Worm (Caenorhabditis elegans) whole organism, L4 larva: ENCODE measurements around the gene ucp-4.
A peak's percentile ranks its signal among the peaks of the same experiment; 100 is the strongest.

Source experiments
- F26F4.8 ChIP-seq: fragments of 200-800 bp; sonication (Bioruptor generic); conservative IDR thresholded peaks from 2 replicates; pipeline ENCODE4 v1.3.6; 2022; ENCODE audit warnings: missing genetic modification characterization, missing compliant biosample characterization
- F37D6.2 ChIP-seq: sonication (generic microtip); optimal IDR thresholded peaks from 2 replicates; lab custom pipeline; 2016; ENCODE audit warnings: mild to moderate bottlenecking, missing genetic modification characterization, missing compliant biosample characterization
- F49E8.2 ChIP-seq: sonication (generic microtip); optimal IDR thresholded peaks from 2 replicates; lab custom pipeline; 2016; ENCODE audit warnings: missing compliant biosample characterization, mild to moderate bottlenecking, missing genetic modification characterization, borderline replicate concordance
- T20F7.1 ChIP-seq: fragments of 200-800 bp; sonication (Bioruptor generic); optimal IDR thresholded peaks from 2 replicates; lab custom pipeline; 2018; ENCODE audit warnings: mild to moderate bottlenecking, missing genetic modification characterization, missing compliant biosample characterization
- T26A8.4 ChIP-seq: fragments of 200-800 bp; sonication (Bioruptor generic); IDR thresholded peaks from 2 replicates; pipeline ENCODE4 v1.3.6; 2022; ENCODE audit warnings: missing genetic modification characterization, missing compliant biosample characterization
- Y105C5A.15 ChIP-seq: fragments of 200-800 bp; sonication (Bioruptor generic); IDR thresholded peaks from 2 replicates; pipeline ENCODE4 v1.3.6; 2022; ENCODE audit warnings: missing genetic modification characterization, missing compliant biosample characterization
- Y48G9A.11 ChIP-seq: fragments of 200-800 bp; sonication (Bioruptor generic); IDR thresholded peaks from 2 replicates; pipeline ENCODE4 v1.3.6; 2022; ENCODE audit warnings: missing genetic modification reagents, missing genetic modification characterization, missing compliant biosample characterization
- ZK337.2 ChIP-seq: fragments of 200-800 bp; sonication (Bioruptor generic); IDR thresholded peaks from 2 replicates; pipeline ENCODE4 v1.3.6; 2022; ENCODE audit warnings: missing genetic modification reagents, missing genetic modification characterization, missing compliant biosample characterization
- aha-1 ChIP-seq: fragments of 150-350 bp; peaks from one replicate; lab custom pipeline; 2014; ENCODE audit warnings: missing biosample characterization, missing genetic modification characterization
- aly-2 ChIP-seq: sonication (generic microtip); optimal IDR thresholded peaks from 2 replicates; lab custom pipeline; 2018; ENCODE audit warnings: missing biosample characterization, missing genetic modification characterization
- ama-1 ChIP-seq: fragments of 150-350 bp; optimal IDR thresholded peaks from 2 replicates; lab custom pipeline; 2014; ENCODE audit warnings: inconsistent platforms, mixed read lengths
- attf-4 ChIP-seq: sonication (generic microtip); optimal IDR thresholded peaks from 3 replicates; lab custom pipeline; 2017; ENCODE audit warnings: missing biosample characterization, missing genetic modification characterization
- ceh-20 ChIP-seq: fragments of 200-800 bp; sonication (Bioruptor generic); IDR thresholded peaks from 2 replicates; pipeline ENCODE4 v1.3.6; 2022; ENCODE audit warnings: missing genetic modification reagents, missing genetic modification characterization, missing compliant biosample characterization
- ceh-44 ChIP-seq: fragments of 200-800 bp; sonication (Bioruptor generic); IDR thresholded peaks from 2 replicates; pipeline ENCODE4 v1.3.6; 2022; ENCODE audit warnings: missing genetic modification reagents, missing genetic modification characterization, missing compliant biosample characterization
- ceh-82 ChIP-seq: sonication (generic microtip); optimal IDR thresholded peaks from 2 replicates; lab custom pipeline; 2017; ENCODE audit warnings: missing biosample characterization, missing genetic modification characterization
- cey-2 ChIP-seq: sonication (generic microtip); optimal IDR thresholded peaks from 3 replicates; lab custom pipeline; 2017; ENCODE audit warnings: missing genetic modification characterization, mild to moderate bottlenecking, missing compliant biosample characterization, antibody characterized with exemption, borderline replicate concordance; ENCODE audit not compliant: insufficient read depth
- dmd-6 ChIP-seq: fragments of 200-800 bp; sonication (Bioruptor generic); IDR thresholded peaks from 2 replicates; pipeline ENCODE4 v1.3.6; 2022; ENCODE audit warnings: missing genetic modification reagents, missing genetic modification characterization, missing compliant biosample characterization
- egl-43 ChIP-seq: fragments of 200-800 bp; sonication (Bioruptor generic); IDR thresholded peaks from 2 replicates; pipeline ENCODE4 v1.3.6; 2022; ENCODE audit warnings: missing genetic modification reagents, missing genetic modification characterization, missing compliant biosample characterization
- gei-8 ChIP-seq: fragments of 200-800 bp; sonication (Bioruptor generic); optimal IDR thresholded peaks from 2 replicates; lab custom pipeline; 2018; ENCODE audit warnings: mild to moderate bottlenecking, missing genetic modification characterization, missing compliant biosample characterization
- hlh-30 ChIP-seq: sonication (generic microtip); optimal IDR thresholded peaks from 2 replicates; lab custom pipeline; 2017; ENCODE audit warnings: antibody characterized with exemption, mild to moderate bottlenecking, missing genetic modification characterization, missing compliant biosample characterization; ENCODE audit not compliant: insufficient read depth
- jun-1 ChIP-seq: fragments of 150-350 bp; optimal IDR thresholded peaks from 2 replicates; lab custom pipeline; 2014; ENCODE audit warnings: missing biosample characterization, missing genetic modification reagents, missing genetic modification characterization
- lin-15B ChIP-seq: fragments of 150-350 bp; sonication (generic microtip); optimal IDR thresholded peaks from 3 replicates; lab custom pipeline; 2014; ENCODE audit warnings: missing biosample characterization, missing genetic modification characterization
- lir-3 ChIP-seq: sonication (generic microtip); optimal IDR thresholded peaks from 2 replicates; lab custom pipeline; 2016; ENCODE audit warnings: mild to moderate bottlenecking, missing genetic modification characterization, missing compliant biosample characterization
- mdl-1 ChIP-seq, 2 experiments: fragments of 150-350 bp in 1 of 2; sonication (generic microtip) in 1 of 2; optimal IDR thresholded peaks; 2 replicates each; lab custom pipeline; 2014 to 2017; ENCODE audit warnings: missing biosample characterization in 2 of 2, missing genetic modification characterization in 2 of 2
- mes-2 ChIP-seq: sonication (generic microtip); optimal IDR thresholded peaks from 2 replicates; lab custom pipeline; 2016; ENCODE audit warnings: missing genotype, mild to moderate bottlenecking, missing genetic modification characterization, missing compliant biosample characterization; ENCODE audit not compliant: poor library complexity, severe bottlenecking
- mxl-2 ChIP-seq: fragments of 200-800 bp; sonication (Bioruptor generic); conservative IDR thresholded peaks from 2 replicates; pipeline ENCODE4 v1.3.6; 2022; ENCODE audit warnings: missing genetic modification reagents, missing genetic modification characterization, missing compliant biosample characterization
- mxl-3 ChIP-seq: fragments of 200-800 bp; sonication (Bioruptor generic); optimal IDR thresholded peaks from 2 replicates; lab custom pipeline; 2018; ENCODE audit warnings: mild to moderate bottlenecking, missing genetic modification characterization, missing compliant biosample characterization
- nhr-10 ChIP-seq: fragments of 150-350 bp; optimal IDR thresholded peaks from 2 replicates; lab custom pipeline; 2014; ENCODE audit warnings: missing biosample characterization, missing genetic modification characterization
- nhr-11 ChIP-seq: fragments of 150-350 bp; optimal IDR thresholded peaks from 2 replicates; lab custom pipeline; 2014; ENCODE audit warnings: missing biosample characterization, missing genetic modification characterization
- nhr-42 ChIP-seq: fragments of 200-800 bp; sonication (Bioruptor generic); IDR thresholded peaks from 2 replicates; pipeline ENCODE4 v1.3.6; 2022; ENCODE audit warnings: missing genetic modification characterization, missing compliant biosample characterization
- nhr-48 ChIP-seq: sonication (generic microtip); optimal IDR thresholded peaks from 2 replicates; lab custom pipeline; 2016; ENCODE audit warnings: mild to moderate bottlenecking, missing genetic modification characterization, missing compliant biosample characterization
- nhr-6 ChIP-seq: fragments of 150-350 bp; optimal IDR thresholded peaks from 2 replicates; lab custom pipeline; 2014; ENCODE audit warnings: missing biosample characterization, missing genetic modification characterization
- nhr-76 ChIP-seq: fragments of 150-350 bp; optimal IDR thresholded peaks from 2 replicates; lab custom pipeline; 2014; ENCODE audit warnings: missing biosample characterization, missing genetic modification characterization
- nhr-77 ChIP-seq: fragments of 150-350 bp; optimal IDR thresholded peaks from 2 replicates; lab custom pipeline; 2014; ENCODE audit warnings: missing biosample characterization, missing genetic modification characterization
- php-3 ChIP-seq: fragments of 200-800 bp; sonication (Bioruptor generic); IDR thresholded peaks from 2 replicates; pipeline ENCODE4 v1.3.6; 2022; ENCODE audit warnings: missing genetic modification reagents, missing genetic modification characterization, missing compliant biosample characterization
- pqm-1 ChIP-seq: sonication (generic microtip); optimal IDR thresholded peaks from 2 replicates; lab custom pipeline; 2017; ENCODE audit warnings: missing biosample characterization, missing genetic modification characterization
- sdz-12 ChIP-seq: fragments of 200-800 bp; sonication (Bioruptor generic); optimal IDR thresholded peaks from 2 replicates; lab custom pipeline; 2018; ENCODE audit warnings: mild to moderate bottlenecking, missing genetic modification characterization, missing compliant biosample characterization
- skn-1 ChIP-seq: fragments of 150-350 bp; optimal IDR thresholded peaks from 2 replicates; lab custom pipeline; 2014; ENCODE audit warnings: missing biosample characterization, missing genetic modification characterization
- spr-1 ChIP-seq: sonication (generic microtip); optimal IDR thresholded peaks from 2 replicates; lab custom pipeline; 2016; ENCODE audit warnings: mild to moderate bottlenecking, missing genetic modification characterization, missing compliant biosample characterization
- spr-3 ChIP-seq: fragments of 200-800 bp; sonication (Bioruptor generic); optimal IDR thresholded peaks from 2 replicates; lab custom pipeline; 2018; ENCODE audit warnings: mild to moderate bottlenecking, missing genetic modification characterization, missing compliant biosample characterization
- tra-1 ChIP-seq: fragments of 200-800 bp; sonication (Bioruptor generic); IDR thresholded peaks from 2 replicates; pipeline ENCODE4 v1.3.6; 2022; ENCODE audit warnings: missing genetic modification reagents, missing genetic modification characterization, missing compliant biosample characterization
- unc-130 ChIP-seq: sonication (generic microtip); optimal IDR thresholded peaks from 2 replicates; lab custom pipeline; 2016; ENCODE audit warnings: missing genetic modification reagents, missing genetic modification characterization, missing compliant biosample characterization
- zfp-2 ChIP-seq: sonication (generic microtip); optimal IDR thresholded peaks from 2 replicates; lab custom pipeline; 2016; ENCODE audit warnings: mild to moderate bottlenecking, missing genetic modification characterization, missing compliant biosample characterization
- zfp-3 ChIP-seq: fragments of 200-800 bp; sonication (Bioruptor generic); conservative IDR thresholded peaks from 2 replicates; pipeline ENCODE4 v1.3.6; 2022; ENCODE audit warnings: missing genetic modification reagents, missing genetic modification characterization, missing compliant biosample characterization
- ztf-11 ChIP-seq: fragments of 150-350 bp; optimal IDR thresholded peaks from 2 replicates; lab custom pipeline; 2014; ENCODE audit warnings: missing biosample characterization, missing genetic modification characterization
- ztf-7 ChIP-seq: fragments of 150-350 bp; optimal IDR thresholded peaks from 2 replicates; lab custom pipeline; 2014; ENCODE audit warnings: missing biosample characterization, missing genetic modification characterization

Gene ucp-4

ce11 chrV:9327691-9328090, 6.4 kb upstream of the ucp-4 start (continued):
- no peak for TF ChIP-seq ceh-82 (tag; lab: Kevin White, UChicago)
- no peak for TF ChIP-seq attf-4
- no peak for TF ChIP-seq F37D6.2 (tag; lab: Kevin White, UChicago)
- TF ChIP-seq jun-1 (tag; lab: Kevin White, UChicago), result no peak
- no peak for TF ChIP-seq ztf-11
- TF ChIP-seq mdl-1 (tag; optimal IDR thresholded peaks at IDR 0.05; lab: Kevin White, UChicago), result peak in 1 of 2 experiments; percentile 28
- TF ChIP-seq F26F4.8 (GFP tag; lab: Robert Waterston, UW), result no peak
- TF ChIP-seq nhr-10 (tag; lab: Kevin White, UChicago), result no peak
- TF ChIP-seq spr-3 (GFP tag; lab: Kevin White, UChicago), result no peak
- TF ChIP-seq mes-2 (tag; lab: Kevin White, UChicago), result no peak
- TF ChIP-seq Y48G9A.11 (GFP tag; lab: Robert Waterston, UW), result no peak
- no peak for TF ChIP-seq egl-43
- TF ChIP-seq nhr-48 (tag; lab: Kevin White, UChicago), result peak; percentile 88
- no peak for TF ChIP-seq ztf-7 (tag; lab: Kevin White, UChicago)
- TF ChIP-seq mxl-3 (GFP tag; lab: Kevin White, UChicago), result no peak
- no peak for TF ChIP-seq php-3 (GFP tag; lab: Robert Waterston, UW)
- no peak for TF ChIP-seq T20F7.1 (GFP tag; lab: Kevin White, UChicago)
- TF ChIP-seq tra-1 (GFP tag; lab: Robert Waterston, UW), result no peak
- TF ChIP-seq mxl-2 (GFP tag; lab: Robert Waterston, UW), result peak; percentile 68; the same call in 1 of the 2 replicates
- no peak for TF ChIP-seq pqm-1 (tag; lab: Kevin White, UChicago)
- TF ChIP-seq cey-2 (tag; lab: Kevin White, UChicago), result no peak
- TF ChIP-seq nhr-42, result no peak
- peak; percentile 93 for TF ChIP-seq aha-1 (tag; lab: Kevin White, UChicago)
- no peak for TF ChIP-seq gei-8 (GFP tag; lab: Kevin White, UChicago)
- no peak for TF ChIP-seq zfp-2 (tag; lab: Kevin White, UChicago)
- TF ChIP-seq ama-1 (lab: Kevin White, UChicago), result no peak
- no peak for TF ChIP-seq ZK337.2 (GFP tag; lab: Robert Waterston, UW)
- no peak for TF ChIP-seq nhr-77 (tag; lab: Kevin White, UChicago)
- TF ChIP-seq zfp-3 (GFP tag; lab: Robert Waterston, UW), result no peak
- TF ChIP-seq aly-2 (tag; lab: Kevin White, UChicago), result no peak
- TF ChIP-seq hlh-30 (tag; lab: Kevin White, UChicago), result peak; percentile 25
- no peak for TF ChIP-seq nhr-6 (tag; lab: Kevin White, UChicago)
- TF ChIP-seq sdz-12 (GFP tag; lab: Kevin White, UChicago), result no peak
- TF ChIP-seq lir-3, result no peak
- no peak for TF ChIP-seq spr-1 (tag; lab: Kevin White, UChicago)
- TF ChIP-seq nhr-11 (tag; lab: Kevin White, UChicago), result peak; percentile 1
- TF ChIP-seq F49E8.2, result no peak
- no peak for TF ChIP-seq Y105C5A.15 (GFP tag; lab: Robert Waterston, UW)
- peak; percentile 39; the same call in 1 of the 2 replicates for TF ChIP-seq ceh-20
- TF ChIP-seq T26A8.4 (GFP tag; lab: Robert Waterston, UW), result no peak
- no peak for TF ChIP-seq skn-1 (tag; lab: Kevin White, UChicago)
- no peak for TF ChIP-seq ceh-44
- TF ChIP-seq nhr-76, result no peak
- TF ChIP-seq unc-130 (GFP tag; lab: Kevin White, UChicago), result no peak
- no peak for TF ChIP-seq lin-15B (tag; lab: Kevin White, UChicago)
- TF ChIP-seq dmd-6, result peak; percentile 54
